Worm (Caenorhabditis elegans) whole organism, L4 larva: ENCODE measurements around the gene ceh-30.

Source experiments
- F10B5.3 ChIP-seq: sonication (generic microtip); optimal IDR thresholded peaks from 2 replicates; lab custom pipeline; 2016; ENCODE audit warnings: mild to moderate bottlenecking, missing genetic modification characterization, missing compliant biosample characterization
- F26F4.8 ChIP-seq: fragments of 200-800 bp; sonication (Bioruptor generic); conservative IDR thresholded peaks from 2 replicates; pipeline ENCODE4 v1.3.6; 2022; ENCODE audit warnings: missing genetic modification characterization, missing compliant biosample characterization
- ZK337.2 ChIP-seq: fragments of 200-800 bp; sonication (Bioruptor generic); IDR thresholded peaks from 2 replicates; pipeline ENCODE4 v1.3.6; 2022; ENCODE audit warnings: missing genetic modification reagents, missing genetic modification characterization, missing compliant biosample characterization
- aha-1 ChIP-seq: fragments of 150-350 bp; peaks from one replicate; lab custom pipeline; 2014; ENCODE audit warnings: missing biosample characterization, missing genetic modification characterization
- aly-2 ChIP-seq: sonication (generic microtip); optimal IDR thresholded peaks from 2 replicates; lab custom pipeline; 2018; ENCODE audit warnings: missing biosample characterization, missing genetic modification characterization
- arid-1 ChIP-seq: fragments of 200-800 bp; sonication (Bioruptor generic); conservative IDR thresholded peaks from 2 replicates; pipeline ENCODE4 v1.3.6; 2022; ENCODE audit warnings: missing genetic modification reagents, missing genetic modification characterization, missing compliant biosample characterization
- ceh-20 ChIP-seq: fragments of 200-800 bp; sonication (Bioruptor generic); IDR thresholded peaks from 2 replicates; pipeline ENCODE4 v1.3.6; 2022; ENCODE audit warnings: missing genetic modification reagents, missing genetic modification characterization, missing compliant biosample characterization
- ceh-32 ChIP-seq: sonication (generic microtip); optimal IDR thresholded peaks from 2 replicates; lab custom pipeline; 2016; ENCODE audit warnings: mild to moderate bottlenecking, missing genetic modification characterization, missing compliant biosample characterization; ENCODE audit not compliant: poor library complexity
- ces-1 ChIP-seq: fragments of 150-350 bp; sonication (generic microtip); optimal IDR thresholded peaks from 4 replicates; lab custom pipeline; 2014; ENCODE audit warnings: missing biosample characterization, missing genetic modification reagents, missing genetic modification characterization
- ctbp-1 ChIP-seq: fragments of 200-800 bp; sonication (Bioruptor generic); IDR thresholded peaks from 2 replicates; pipeline ENCODE4 v1.3.6; 2022; ENCODE audit warnings: missing genetic modification reagents, missing genetic modification characterization, missing compliant biosample characterization
- daf-12 ChIP-seq: fragments of 150-350 bp; optimal IDR thresholded peaks from 2 replicates; lab custom pipeline; 2014; ENCODE audit warnings: missing biosample characterization, missing genetic modification reagents, missing genetic modification characterization
- daf-19 ChIP-seq: fragments of 200-800 bp; sonication (Bioruptor generic); conservative IDR thresholded peaks from 2 replicates; pipeline ENCODE4 v1.3.6; 2022; ENCODE audit warnings: missing genetic modification characterization, missing compliant biosample characterization
- daf-8 ChIP-seq: fragments of 200-800 bp; sonication (Bioruptor generic); IDR thresholded peaks from 2 replicates; pipeline ENCODE4 v1.3.6; 2022; ENCODE audit warnings: missing genetic modification characterization, missing compliant biosample characterization
- dmd-6 ChIP-seq: fragments of 200-800 bp; sonication (Bioruptor generic); IDR thresholded peaks from 2 replicates; pipeline ENCODE4 v1.3.6; 2022; ENCODE audit warnings: missing genetic modification reagents, missing genetic modification characterization, missing compliant biosample characterization
- dmd-8 ChIP-seq: fragments of 200-800 bp; sonication (Bioruptor generic); IDR thresholded peaks from 2 replicates; pipeline ENCODE4 v1.3.6; 2022; ENCODE audit warnings: missing genetic modification characterization, missing compliant biosample characterization
- dmd-9 ChIP-seq: fragments of 200-800 bp; sonication (Bioruptor generic); IDR thresholded peaks from 2 replicates; pipeline ENCODE4 v1.3.6; 2022; ENCODE audit warnings: missing genetic modification reagents, missing genetic modification characterization, missing compliant biosample characterization
- dpl-1 ChIP-seq: fragments of 150-350 bp; optimal IDR thresholded peaks from 2 replicates; lab custom pipeline; 2014; ENCODE audit warnings: missing biosample characterization, missing genetic modification reagents, missing genetic modification characterization
- egl-43 ChIP-seq: fragments of 200-800 bp; sonication (Bioruptor generic); IDR thresholded peaks from 2 replicates; pipeline ENCODE4 v1.3.6; 2022; ENCODE audit warnings: missing genetic modification reagents, missing genetic modification characterization, missing compliant biosample characterization
- fkh-10 ChIP-seq: fragments of 150-350 bp; optimal IDR thresholded peaks from 2 replicates; lab custom pipeline; 2014; ENCODE audit warnings: missing biosample characterization, missing genetic modification reagents, missing genetic modification characterization
- hif-1 ChIP-seq, 2 experiments: sonication (generic microtip); optimal IDR thresholded peaks; 2 replicates each; lab custom pipeline; 2016 to 2017; ENCODE audit warnings: missing compliant biosample characterization in 2 of 2, missing genetic modification characterization in 2 of 2, missing genetic modification reagents in 2 of 2, missing genotype in 2 of 2, mild to moderate bottlenecking in 1 of 2
- jun-1 ChIP-seq: fragments of 150-350 bp; optimal IDR thresholded peaks from 2 replicates; lab custom pipeline; 2014; ENCODE audit warnings: missing biosample characterization, missing genetic modification reagents, missing genetic modification characterization
- lin-13 ChIP-seq: fragments of 150-350 bp; optimal IDR thresholded peaks from 2 replicates; lab custom pipeline; 2014; ENCODE audit warnings: missing biosample characterization, missing genetic modification reagents, missing genetic modification characterization
- lin-38 ChIP-seq: fragments of 200-800 bp; sonication (Bioruptor generic); IDR thresholded peaks from 2 replicates; pipeline ENCODE4 v1.3.6; 2022; ENCODE audit warnings: missing genetic modification reagents, missing genetic modification characterization, missing compliant biosample characterization
- lin-39 ChIP-seq: fragments of 150-350 bp; optimal IDR thresholded peaks from 2 replicates; lab custom pipeline; 2014; ENCODE audit warnings: missing biosample characterization, missing genetic modification reagents, missing genetic modification characterization
- lsy-2 ChIP-seq, 2 experiments: fragments of 150-350 bp in 1 of 2; sonication (generic microtip) in 1 of 2; optimal IDR thresholded peaks; 2 replicates each; lab custom pipeline; 2014 to 2017; ENCODE audit warnings: missing biosample characterization in 2 of 2, missing genetic modification characterization in 2 of 2
- mdl-1 ChIP-seq, 2 experiments: fragments of 150-350 bp in 1 of 2; sonication (generic microtip) in 1 of 2; optimal IDR thresholded peaks; 2 replicates each; lab custom pipeline; 2014 to 2017; ENCODE audit warnings: missing biosample characterization in 2 of 2, missing genetic modification characterization in 2 of 2
- nhr-102 ChIP-seq: sonication (generic microtip); optimal IDR thresholded peaks from 2 replicates; lab custom pipeline; 2016; ENCODE audit warnings: mild to moderate bottlenecking, missing genetic modification characterization, moderate library complexity, missing compliant biosample characterization
- nhr-11 ChIP-seq: fragments of 150-350 bp; optimal IDR thresholded peaks from 2 replicates; lab custom pipeline; 2014; ENCODE audit warnings: missing biosample characterization, missing genetic modification characterization
- nhr-237 ChIP-seq: sonication (generic microtip); optimal IDR thresholded peaks from 2 replicates; lab custom pipeline; 2017; ENCODE audit warnings: missing biosample characterization, missing genetic modification characterization
- nhr-25 ChIP-seq: sonication (generic microtip); optimal IDR thresholded peaks from 2 replicates; lab custom pipeline; 2017; ENCODE audit warnings: missing genetic modification characterization, mild to moderate bottlenecking, missing compliant biosample characterization, antibody characterized with exemption, moderate library complexity, borderline replicate concordance; ENCODE audit not compliant: insufficient read depth
- nhr-28 ChIP-seq: fragments of 150-350 bp; optimal IDR thresholded peaks from 2 replicates; lab custom pipeline; 2014; ENCODE audit warnings: missing biosample characterization, missing genetic modification characterization
- nhr-48 ChIP-seq: sonication (generic microtip); optimal IDR thresholded peaks from 2 replicates; lab custom pipeline; 2016; ENCODE audit warnings: mild to moderate bottlenecking, missing genetic modification characterization, missing compliant biosample characterization
- nhr-76 ChIP-seq: fragments of 150-350 bp; optimal IDR thresholded peaks from 2 replicates; lab custom pipeline; 2014; ENCODE audit warnings: missing biosample characterization, missing genetic modification characterization
- php-3 ChIP-seq: fragments of 200-800 bp; sonication (Bioruptor generic); IDR thresholded peaks from 2 replicates; pipeline ENCODE4 v1.3.6; 2022; ENCODE audit warnings: missing genetic modification reagents, missing genetic modification characterization, missing compliant biosample characterization
- pqm-1 ChIP-seq: sonication (generic microtip); optimal IDR thresholded peaks from 2 replicates; lab custom pipeline; 2017; ENCODE audit warnings: missing biosample characterization, missing genetic modification characterization
- sdz-12 ChIP-seq: fragments of 200-800 bp; sonication (Bioruptor generic); optimal IDR thresholded peaks from 2 replicates; lab custom pipeline; 2018; ENCODE audit warnings: mild to moderate bottlenecking, missing genetic modification characterization, missing compliant biosample characterization
- skn-1 ChIP-seq: fragments of 150-350 bp; optimal IDR thresholded peaks from 2 replicates; lab custom pipeline; 2014; ENCODE audit warnings: missing biosample characterization, missing genetic modification characterization
- snpc-4 ChIP-seq: fragments of 150-350 bp; optimal IDR thresholded peaks from 2 replicates; lab custom pipeline; 2014; ENCODE audit warnings: missing biosample characterization, missing genetic modification characterization
- tra-1 ChIP-seq: fragments of 200-800 bp; sonication (Bioruptor generic); IDR thresholded peaks from 2 replicates; pipeline ENCODE4 v1.3.6; 2022; ENCODE audit warnings: missing genetic modification reagents, missing genetic modification characterization, missing compliant biosample characterization
- unc-62 ChIP-seq, 3 experiments: fragments of 150-350 bp in 1 of 3; sonication (generic microtip); optimal IDR thresholded peaks in 2 of 3; peaks in 1 of 3; 1 replicate in 1 of 3; 2 replicates in 2 of 3; lab custom pipeline; 2014 to 2017; ENCODE audit warnings: missing biosample characterization in 3 of 3, missing genetic modification characterization in 3 of 3, missing genetic modification reagents in 3 of 3, missing genotype in 1 of 3
- vab-7 ChIP-seq: fragments of 200-800 bp; sonication (Bioruptor generic); IDR thresholded peaks from 2 replicates; pipeline ENCODE4 v1.3.6; 2022; ENCODE audit warnings: missing genetic modification reagents, missing genetic modification characterization, missing compliant biosample characterization
- zfp-2 ChIP-seq: sonication (generic microtip); optimal IDR thresholded peaks from 2 replicates; lab custom pipeline; 2016; ENCODE audit warnings: mild to moderate bottlenecking, missing genetic modification characterization, missing compliant biosample characterization
- zip-11 ChIP-seq: fragments of 200-800 bp; sonication (Bioruptor generic); IDR thresholded peaks from 2 replicates; pipeline ENCODE4 v1.3.6; 2022; ENCODE audit warnings: missing genetic modification characterization, missing compliant biosample characterization

The ceh-30 gene

DNA sequence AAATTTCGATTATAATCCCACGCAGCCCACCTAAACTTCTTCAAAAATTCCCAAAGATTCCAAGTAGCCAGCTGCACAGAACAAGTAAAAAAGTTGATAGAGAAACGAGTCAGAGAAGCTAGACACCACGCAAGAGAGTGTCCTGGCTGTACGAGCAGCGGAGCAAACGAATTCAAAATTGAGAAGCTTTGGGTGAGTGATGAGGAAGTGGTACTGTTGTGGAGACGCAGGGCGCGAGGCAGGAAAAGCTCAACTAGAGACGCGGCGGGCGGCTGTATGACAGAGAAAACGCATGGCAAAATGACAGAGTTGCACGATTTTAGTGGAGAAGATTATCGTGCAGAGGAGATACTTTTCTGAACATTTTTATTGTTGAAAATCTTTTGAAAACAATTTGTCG, 14.1 kb upstream of the ceh-30 start (continued):
- TF ChIP-seq hif-1 (tag; optimal IDR thresholded peaks at IDR 0.05; lab: Kevin White, UChicago): peak in 1 of 2 experiments; percentile 60
- no peak for TF ChIP-seq nhr-11
- TF ChIP-seq jun-1 (tag; lab: Kevin White, UChicago): no peak
- TF ChIP-seq nhr-25 (tag; lab: Kevin White, UChicago): no peak
- no peak for TF ChIP-seq F10B5.3 (tag; lab: Kevin White, UChicago)
- peak; percentile 64 for TF ChIP-seq aha-1 (tag; lab: Kevin White, UChicago)
- TF ChIP-seq lin-13 (GFP tag; lab: Kevin White, UChicago): peak; percentile 4
- TF ChIP-seq dmd-6 (GFP tag; lab: Robert Waterston, UW): peak; percentile 61
- TF ChIP-seq snpc-4 (tag; lab: Kevin White, UChicago): no peak
- peak; percentile 51; the same call in 1 of the 2 replicates for TF ChIP-seq vab-7 (GFP tag; lab: Robert Waterston, UW)
- TF ChIP-seq egl-43 (GFP tag; lab: Robert Waterston, UW): no peak
- peak; percentile 77 for TF ChIP-seq fkh-10
- no peak for TF ChIP-seq dpl-1

DNA sequence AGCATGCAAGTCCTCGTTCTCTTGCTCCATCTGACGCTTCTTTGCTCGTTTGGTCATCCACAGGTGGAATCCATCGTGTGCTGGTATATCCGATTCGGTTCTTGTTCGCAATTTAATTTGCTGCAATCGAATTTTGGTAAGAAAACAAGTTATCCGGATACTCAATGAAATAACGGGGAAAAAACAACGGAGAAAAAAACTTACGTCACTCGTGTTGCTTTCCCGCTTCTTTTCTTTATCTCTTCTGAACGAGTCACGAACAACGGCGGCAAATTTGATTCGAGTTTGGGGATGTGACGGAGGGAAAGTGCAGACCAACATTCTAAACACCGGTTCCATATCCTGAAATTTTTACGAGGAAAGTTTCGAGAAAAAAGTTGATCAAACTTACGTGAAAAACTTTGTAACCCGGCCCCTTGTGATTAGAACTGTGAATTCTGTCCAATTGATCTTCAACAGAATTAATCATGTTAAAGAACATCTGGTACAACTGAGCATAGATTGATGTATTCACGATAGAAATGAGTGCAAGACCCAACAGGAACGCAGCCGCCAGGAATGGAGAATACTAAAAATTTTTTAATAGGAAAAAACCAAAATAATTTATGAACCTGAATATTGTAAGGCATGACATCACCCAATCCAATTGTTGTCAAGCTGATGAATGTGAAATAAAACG, 11.9 kb upstream of the ceh-30 start:
- TF ChIP-seq zip-11 (GFP tag; lab: Robert Waterston, UW) (no peak), ZK337.2 (GFP tag; lab: Robert Waterston, UW) (no peak), dmd-8 (GFP tag; lab: Robert Waterston, UW) (no peak), ceh-20 (GFP tag; lab: Robert Waterston, UW) (no peak), ces-1 (GFP tag; lab: Kevin White, UChicago) (peak; percentile 80), lin-39 (tag; lab: Kevin White, UChicago) (no peak), nhr-102 (tag; lab: Kevin White, UChicago) (no peak), sdz-12 (GFP tag; lab: Kevin White, UChicago) (no peak), skn-1 (tag; lab: Kevin White, UChicago) (no peak), aly-2 (no peak), fkh-10 (peak; percentile 38), ctbp-1 (0 out of 2 replicates have a peak, but pooled peaks have one; percentile 38), aha-1 (tag; lab: Kevin White, UChicago) (peak; percentile 93), nhr-237 (no peak), dmd-9 (GFP tag; lab: Robert Waterston, UW) (no peak), daf-12 (tag; lab: Kevin White, UChicago) (no peak), F26F4.8 (GFP tag; lab: Robert Waterston, UW) (no peak), pqm-1 (tag; lab: Kevin White, UChicago) (no peak), dpl-1 (no peak), daf-19 (GFP tag; lab: Robert Waterston, UW) (no peak), daf-8 (GFP tag; lab: Robert Waterston, UW) (no peak), ceh-32 (tag; lab: Kevin White, UChicago) (no peak), lin-38 (GFP tag; lab: Robert Waterston, UW) (no peak), nhr-76 (tag; lab: Kevin White, UChicago) (no peak), arid-1 (GFP tag; lab: Robert Waterston, UW) (no peak), mdl-1 (tag; optimal IDR thresholded peaks at IDR 0.05; lab: Kevin White, UChicago) (no peak)

DNA sequence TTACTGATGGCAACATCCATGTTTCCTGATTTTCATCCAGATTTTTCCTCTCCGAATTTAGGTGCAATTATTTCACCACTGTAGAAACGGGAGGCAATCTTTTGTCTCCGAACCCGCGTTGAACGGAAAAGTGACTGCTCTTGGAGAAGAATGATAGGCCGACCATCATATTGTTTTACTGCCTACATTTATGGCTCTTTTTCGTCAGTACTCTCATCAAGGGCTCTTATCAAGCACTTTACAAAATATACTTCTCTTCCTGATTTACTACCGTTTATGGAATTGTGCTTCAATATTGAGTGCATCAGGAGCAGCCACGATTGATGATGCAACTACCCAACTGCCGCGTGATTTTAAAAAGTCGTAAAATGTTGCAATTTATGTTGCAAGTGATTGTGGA, 9.0 kb upstream of the ceh-30 start:
- TF ChIP-seq zfp-2 (tag; lab: Kevin White, UChicago) (no peak), nhr-28 (tag; lab: Kevin White, UChicago) (peak; percentile 8), ceh-20 (GFP tag; lab: Robert Waterston, UW) (peak; percentile 62; the same call in 1 of the 2 replicates), nhr-48 (tag; lab: Kevin White, UChicago) (peak; percentile 51), tra-1 (0 out of 2 replicates have a peak, but pooled peaks have one; percentile 16), lsy-2 (tag; optimal IDR thresholded peaks at IDR 0.05; lab: Kevin White, UChicago) (no peak), unc-62 (GFP tag; optimal IDR thresholded peaks at IDR 0.05 in 1 of 2; lab: Kevin White, UChicago) (peak in 1 of 2 experiments; percentile 27), unc-62 (tag; optimal IDR thresholded peaks at IDR 0.05; lab: Kevin White, UChicago) (no peak), php-3 (GFP tag; lab: Robert Waterston, UW) (peak; percentile 79), dmd-6 (GFP tag; lab: Robert Waterston, UW) (peak; percentile 39)
